Worm (Caenorhabditis elegans): Measurements from ENCODE around the gene ttr-34.

- no peak for TF ChIP-seq ZK546.5 (tag; optimal IDR thresholded peaks at IDR 0.05)
- TF ChIP-seq lsy-2 (tag; optimal IDR thresholded peaks at IDR 0.05), result no peak
- TF ChIP-seq egl-27 (tag; optimal IDR thresholded peaks at IDR 0.05), result no peak
- TF ChIP-seq elt-1 (tag; optimal IDR thresholded peaks at IDR 0.05), result no peak
- TF ChIP-seq elt-3 (tag; optimal IDR thresholded peaks at IDR 0.05), result no peak
- TF ChIP-seq lin-39 (tag; optimal IDR thresholded peaks at IDR 0.05), result no peak
- TF ChIP-seq nhr-77 (tag; optimal IDR thresholded peaks at IDR 0.05), result no peak
Observed at ce11 chrX:13115694-13116093, 23.9 kb upstream of the ttr-34 start.

All from whole organism, L2 larva.